Worm (Caenorhabditis elegans): ENCODE measurements around the gene R07C3.3.
"Not testable (repeated sequence)": the region's sequence is repeated elsewhere in the genome, so short reads cannot be mapped to it uniquely, and the experiment has no call there.

The R07C3.3 gene

DNA sequence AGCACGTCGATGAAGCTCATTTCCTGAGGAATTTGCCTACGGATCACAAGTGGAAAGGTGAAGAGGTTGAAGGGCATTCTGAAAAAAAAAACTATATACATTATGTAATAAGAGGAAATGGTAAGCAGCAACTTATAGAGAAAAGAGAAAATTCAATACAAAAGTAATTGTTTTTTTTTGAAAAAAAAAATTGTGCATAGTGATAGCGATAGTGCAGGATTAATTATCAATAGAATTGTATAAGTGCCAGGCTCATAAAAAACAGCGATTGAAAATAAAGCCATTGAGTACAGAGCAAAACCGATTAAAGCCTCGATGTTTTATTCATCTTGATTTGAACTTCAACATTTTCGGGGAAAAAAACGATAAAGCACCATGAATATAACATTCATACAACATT lies 34.2 kb downstream of the R07C3.3 start, which contains the start of gene C32B5.15:
C32B5.15 (minus strand) TSS at position 101 of the 400 bp plus-strand sequence.
- TF ChIP-seq him-1 (tag; optimal IDR thresholded peaks at IDR 0.05) (no peak), dao-5 (tag; optimal IDR thresholded peaks at IDR 0.05) (no peak), W03F9.2 (tag; optimal IDR thresholded peaks at IDR 0.05) (no peak)

DNA sequence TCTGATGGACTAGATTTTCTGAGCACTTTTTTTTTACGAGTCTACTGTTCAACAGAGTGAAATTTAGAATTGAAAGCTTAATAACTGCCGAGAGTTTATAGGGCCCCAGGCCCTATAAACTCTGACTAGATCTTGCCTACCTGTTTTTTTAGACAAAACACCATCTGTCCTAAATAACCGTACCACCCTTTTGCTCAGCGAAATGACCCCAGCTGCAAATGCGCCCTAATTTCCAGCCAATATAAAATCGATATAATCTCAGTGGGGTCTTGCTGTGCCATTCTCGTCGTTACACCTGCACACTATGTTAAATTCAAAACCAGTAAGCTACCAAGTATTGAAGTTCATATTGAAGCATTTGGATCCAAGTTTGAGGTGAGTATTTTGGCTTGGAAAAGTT lies 35.4 kb downstream of the R07C3.3 start, which contains the start of gene fbxc-14:
fbxc-14 (plus strand) TSS at position 301 of the 400 bp plus-strand sequence.
- TF ChIP-seq W03F9.2 (tag; optimal IDR thresholded peaks at IDR 0.05) (no peak), him-1 (tag; optimal IDR thresholded peaks at IDR 0.05) (no peak), dao-5 (tag; optimal IDR thresholded peaks at IDR 0.05) (no peak)

- no peak for TF ChIP-seq him-1 (tag; optimal IDR thresholded peaks at IDR 0.05)
- no peak for TF ChIP-seq dao-5 (tag; optimal IDR thresholded peaks at IDR 0.05)
- TF ChIP-seq W03F9.2 (tag; optimal IDR thresholded peaks at IDR 0.05), result no peak
These were observed 40.5 kb downstream of the R07C3.3 start, which contains the start of the genes fbxc-17 and fbxc-15 for ce11 chrII:979135-979534. Gene fbxc-17 (minus strand): TSS chrII:979235. Gene fbxc-15 (plus strand): TSS chrII:979423.

DNA sequence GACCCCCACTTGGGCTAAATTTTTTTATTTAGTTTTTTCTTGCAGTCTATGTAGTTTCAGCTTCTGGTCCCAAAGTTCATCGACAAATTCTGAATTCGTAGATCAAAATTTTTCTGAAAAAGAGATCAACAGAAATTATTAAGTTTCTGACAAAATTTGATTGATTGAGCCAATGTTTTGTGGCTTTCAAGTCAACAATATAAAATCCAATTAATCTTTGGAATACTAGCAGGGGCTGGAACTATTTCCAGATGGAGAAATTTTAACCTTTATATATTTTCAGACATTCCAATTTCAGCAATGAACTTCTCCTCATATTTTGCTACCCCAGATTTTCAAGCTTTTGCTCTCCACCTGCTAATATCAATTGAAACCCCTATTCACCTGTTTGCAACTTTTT lies 44.2 kb downstream of the R07C3.3 start, which contains the start of gene srh-274:
srh-274 (plus strand) TSS at position 301 of the 400 bp plus-strand sequence.
- TF ChIP-seq dao-5 (tag; optimal IDR thresholded peaks at IDR 0.05) (no peak), W03F9.2 (tag; optimal IDR thresholded peaks at IDR 0.05) (no peak), him-1 (tag; optimal IDR thresholded peaks at IDR 0.05) (no peak)

DNA sequence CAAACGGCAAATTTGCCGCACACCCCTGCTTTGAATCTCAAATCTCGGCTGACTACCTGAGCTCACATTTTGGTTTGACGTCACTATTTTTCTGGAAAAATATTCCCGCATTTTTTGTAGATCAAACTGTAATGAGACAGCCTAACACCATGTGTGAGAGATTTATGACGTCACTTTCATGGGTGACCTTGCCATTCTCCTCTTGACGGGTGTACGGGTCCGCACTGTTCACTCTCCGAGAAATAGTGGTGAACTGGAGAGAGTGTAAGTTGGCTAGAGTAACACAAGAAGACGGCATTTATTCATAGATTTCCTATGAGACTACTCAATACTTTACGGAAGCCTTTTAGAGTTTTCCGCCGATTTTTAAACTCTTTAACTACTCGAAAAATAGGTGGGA lies 47.1 kb downstream of the R07C3.3 start, which contains the start of gene fbxc-40:
fbxc-40 (plus strand) TSS at position 301 of the 400 bp plus-strand sequence.
- not testable (repeated sequence) for TF ChIP-seq W03F9.2, him-1, dao-5 (tag; optimal IDR thresholded peaks at IDR 0.05)

DNA sequence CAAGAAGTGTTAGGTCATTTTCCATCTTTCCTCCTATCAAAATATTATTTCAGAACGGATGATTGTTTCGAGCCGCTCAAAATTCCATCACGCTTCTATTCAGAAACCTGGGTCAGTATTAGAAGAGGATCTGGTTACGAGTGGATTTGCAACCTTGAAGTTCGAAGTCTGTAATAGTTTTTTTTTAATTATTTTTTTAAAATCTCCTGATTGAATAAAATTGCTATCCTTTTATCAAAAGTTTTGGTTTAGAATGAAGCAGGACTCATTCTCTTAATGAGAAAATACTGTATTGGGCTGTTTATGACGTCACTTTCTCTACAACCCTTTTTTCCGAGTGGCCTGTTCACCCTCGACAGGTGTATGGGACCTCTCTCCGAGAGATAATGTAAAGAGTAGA lies 49.8 kb downstream of the R07C3.3 start, which contains the start of gene fbxc-39:
fbxc-39 (plus strand) TSS at position 301 of the 400 bp plus-strand sequence.
- TF ChIP-seq W03F9.2 (tag; optimal IDR thresholded peaks at IDR 0.05) (no peak), dao-5 (tag; optimal IDR thresholded peaks at IDR 0.05) (no peak)

Data from whole organism, L4/young adult.